Fruit fly (Drosophila melanogaster) whole organism, embryonic: Measurements from ENCODE around the gene RPA1.
A peak's percentile ranks its signal among the peaks of the same experiment; 100 is the strongest.

Experiments used
- Atf-2 ChIP-seq: fragments of 200-800 bp; sonication (Bioruptor generic); optimal IDR thresholded peaks from 2 replicates; lab custom pipeline; 2016; ENCODE audit warnings: missing biosample characterization, missing genetic modification characterization
- Blimp-1 ChIP-seq: fragments of 200-800 bp; sonication (Bioruptor generic); optimal IDR thresholded peaks from 3 replicates; lab custom pipeline; 2018; ENCODE audit warnings: missing biosample characterization, missing genetic modification characterization, mild to moderate bottlenecking, moderate library complexity, missing genetic modification reagents
- CG10147 ChIP-seq: fragments of 200-800 bp; sonication (Bioruptor generic); optimal IDR thresholded peaks from 2 replicates; lab custom pipeline; 2019; ENCODE audit warnings: missing biosample characterization, mild to moderate bottlenecking, missing genetic modification characterization, moderate library complexity
- CG10431 ChIP-seq: fragments of 200-800 bp; sonication (Bioruptor generic); optimal IDR thresholded peaks from 3 replicates; lab custom pipeline; 2018; ENCODE audit warnings: missing biosample characterization, mild to moderate bottlenecking, missing genetic modification characterization
- CG11695 ChIP-seq: fragments of 200-800 bp; sonication (Bioruptor generic); IDR thresholded peaks from 3 replicates; pipeline ENCODE4 v1.3.6; 2022; ENCODE audit warnings: missing biosample characterization, missing genetic modification characterization
- CG12071 ChIP-seq: fragments of 200-800 bp; sonication (Bioruptor generic); optimal IDR thresholded peaks from 3 replicates; lab custom pipeline; 2018; ENCODE audit warnings: missing biosample characterization, mild to moderate bottlenecking, missing genetic modification characterization
- CG12104 ChIP-seq: fragments of 200-800 bp; sonication (Bioruptor generic); optimal IDR thresholded peaks from 3 replicates; lab custom pipeline; 2016; ENCODE audit warnings: missing biosample characterization, missing genetic modification characterization
- CG14441 ChIP-seq: fragments of 200-800 bp; sonication (Bioruptor generic); IDR thresholded peaks from 2 replicates; pipeline ENCODE4 v1.3.6; 2022; ENCODE audit warnings: missing biosample characterization, missing genetic modification characterization
- CG14667 ChIP-seq: fragments of 200-800 bp; sonication (Bioruptor generic); IDR thresholded peaks from 2 replicates; pipeline ENCODE4 v1.3.6; 2022; ENCODE audit warnings: missing biosample characterization, missing genetic modification characterization
- CG15073 ChIP-seq: fragments of 200-800 bp; sonication (Bioruptor generic); optimal IDR thresholded peaks from 2 replicates; lab custom pipeline; 2016; ENCODE audit warnings: missing biosample characterization, missing genetic modification characterization
- CG16815 ChIP-seq: fragments of 200-800 bp; sonication (Bioruptor generic); optimal IDR thresholded peaks from 3 replicates; lab custom pipeline; 2017; ENCODE audit warnings: missing biosample characterization, mild to moderate bottlenecking, missing genetic modification characterization
- CG17328 ChIP-seq: fragments of 200-800 bp; sonication (Bioruptor generic); IDR thresholded peaks from 2 replicates; pipeline ENCODE4 v1.3.6; 2022; ENCODE audit warnings: missing biosample characterization, missing genetic modification characterization
- CG30403 ChIP-seq: fragments of 200-800 bp; sonication (Bioruptor generic); optimal IDR thresholded peaks from 3 replicates; lab custom pipeline; 2016; ENCODE audit warnings: missing biosample characterization, missing genetic modification characterization
- CG3065 ChIP-seq: fragments of 200-800 bp; sonication (Bioruptor generic); optimal IDR thresholded peaks from 2 replicates; lab custom pipeline; 2016; ENCODE audit warnings: missing biosample characterization, missing genetic modification characterization
- CG34224 ChIP-seq: fragments of 200-800 bp; sonication (Bioruptor generic); IDR thresholded peaks from 3 replicates; pipeline ENCODE4 v1.3.6; 2022; ENCODE audit warnings: missing biosample characterization, missing genetic modification characterization; ENCODE audit not compliant: partially characterized antibody
- CG3726 ChIP-seq: fragments of 200-800 bp; sonication (Bioruptor generic); IDR thresholded peaks from 3 replicates; pipeline ENCODE4, ENCODE4 v1.3.6; 2022; ENCODE audit warnings: missing biosample characterization, missing genetic modification characterization
- CG4328 ChIP-seq: fragments of 200-800 bp; sonication (Bioruptor generic); optimal IDR thresholded peaks from 3 replicates; lab custom pipeline; 2017; ENCODE audit warnings: missing biosample characterization, missing genetic modification reagents, missing genetic modification characterization
- CG4820 ChIP-seq: fragments of 200-800 bp; sonication (Bioruptor generic); optimal IDR thresholded peaks from 3 replicates; lab custom pipeline; 2016; ENCODE audit warnings: missing biosample characterization, missing genetic modification characterization
- CG7839 ChIP-seq: fragments of 200-800 bp; sonication (Bioruptor generic); optimal IDR thresholded peaks from 3 replicates; lab custom pipeline; 2018; ENCODE audit warnings: missing biosample characterization, mild to moderate bottlenecking, missing genetic modification characterization, moderate library complexity
- CG8281 ChIP-seq: fragments of 200-800 bp; sonication (Bioruptor generic); optimal IDR thresholded peaks from 2 replicates; lab custom pipeline; 2018; ENCODE audit warnings: missing biosample characterization, mild to moderate bottlenecking, missing genetic modification characterization, moderate library complexity
- CG9797 ChIP-seq: fragments of 200-800 bp; sonication (Bioruptor generic); optimal IDR thresholded peaks from 3 replicates; lab custom pipeline; 2018; ENCODE audit warnings: missing biosample characterization, mild to moderate bottlenecking, missing genetic modification characterization
- CG9817 ChIP-seq: fragments of 200-800 bp; sonication (Bioruptor generic); optimal IDR thresholded peaks from 2 replicates; lab custom pipeline; 2018; ENCODE audit warnings: missing biosample characterization, mild to moderate bottlenecking, missing genetic modification characterization, moderate library complexity
- Camta ChIP-seq: fragments of 200-800 bp; sonication (Bioruptor generic); optimal IDR thresholded peaks from 2 replicates; lab custom pipeline; 2016; ENCODE audit warnings: missing biosample characterization, missing genetic modification characterization
- Chrac-16 ChIP-seq: fragments of 200-800 bp; sonication (Bioruptor generic); optimal IDR thresholded peaks from 3 replicates; lab custom pipeline; 2016; ENCODE audit warnings: missing biosample characterization, missing genetic modification characterization
- Dbx ChIP-seq: fragments of 200-800 bp; sonication (Bioruptor generic); IDR thresholded peaks from 3 replicates; pipeline ENCODE4 v1.3.6; 2022; ENCODE audit warnings: missing biosample characterization, missing genetic modification characterization
- E2f1 ChIP-seq: fragments of 200-800 bp; sonication (Bioruptor generic); IDR thresholded peaks from 2 replicates; pipeline ENCODE4 v1.3.6; 2022; ENCODE audit warnings: missing biosample characterization, missing genetic modification characterization
- GATAe ChIP-seq: fragments of 200-800 bp; sonication (Bioruptor generic); conservative IDR thresholded peaks from 2 replicates; pipeline ENCODE4 v1.3.6; 2022; ENCODE audit warnings: missing biosample characterization, missing genetic modification characterization
- H15 ChIP-seq: fragments of 200-800 bp; sonication (Bioruptor generic); IDR thresholded peaks from 3 replicates; pipeline ENCODE4 v1.3.6; 2022; ENCODE audit warnings: missing biosample characterization, missing genetic modification characterization
- Hmx ChIP-seq: fragments of 200-800 bp; sonication (Bioruptor generic); optimal IDR thresholded peaks from 2 replicates; lab custom pipeline; 2016; ENCODE audit warnings: missing biosample characterization, missing genetic modification characterization
- MTF-1 ChIP-seq: fragments of 200-800 bp; sonication (Bioruptor generic); optimal IDR thresholded peaks from 2 replicates; lab custom pipeline; 2018; ENCODE audit warnings: missing biosample characterization, mild to moderate bottlenecking, missing genetic modification characterization, borderline replicate concordance
- Stat92E ChIP-seq, 3 experiments: fragments of >200 bp in 2 of 3; fragments of 200-800 bp in 1 of 3; sonication (Bioruptor generic) in 1 of 3; optimal IDR thresholded peaks; 2 replicates each; lab custom pipeline; 2017 to 2019; ENCODE audit warnings: missing biosample characterization in 3 of 3, missing genetic modification characterization in 3 of 3, mild to moderate bottlenecking in 1 of 3, moderate library complexity in 1 of 3
- TFAM ChIP-seq: fragments of 200-800 bp; sonication (Bioruptor generic); optimal IDR thresholded peaks from 2 replicates; lab custom pipeline; 2017; ENCODE audit warnings: missing biosample characterization, missing genetic modification characterization, inconsistent platforms
- Xbp1 ChIP-seq: fragments of 200-800 bp; sonication (Bioruptor generic); optimal IDR thresholded peaks from 3 replicates; lab custom pipeline; 2016; ENCODE audit warnings: missing biosample characterization, mild to moderate bottlenecking, missing genetic modification characterization
- br ChIP-seq: fragments of >200 bp; optimal IDR thresholded peaks from 2 replicates; lab custom pipeline; 2017
- cato ChIP-seq: fragments of 200-800 bp; sonication (Bioruptor generic); optimal IDR thresholded peaks from 2 replicates; lab custom pipeline; 2016; ENCODE audit warnings: missing biosample characterization, missing genetic modification characterization, borderline replicate concordance
- crol ChIP-seq: fragments of 200-800 bp; sonication (Bioruptor generic); IDR thresholded peaks from 2 replicates; pipeline ENCODE4 v1.3.6; 2022; ENCODE audit warnings: missing biosample characterization, missing genetic modification characterization
- dmrt11E ChIP-seq: fragments of 200-800 bp; sonication (Bioruptor generic); optimal IDR thresholded peaks from 3 replicates; lab custom pipeline; 2018; ENCODE audit warnings: missing biosample characterization, mild to moderate bottlenecking, missing genetic modification characterization, moderate library complexity
- eve ChIP-seq, 2 experiments: fragments of >200 bp; optimal IDR thresholded peaks; 2 replicates each; lab custom pipeline; 2017; ENCODE audit warnings: missing biosample characterization in 2 of 2, missing genetic modification characterization in 2 of 2
- gem ChIP-seq: fragments of 200-800 bp; sonication (Bioruptor generic); optimal IDR thresholded peaks from 2 replicates; lab custom pipeline; 2019; ENCODE audit warnings: missing biosample characterization, mild to moderate bottlenecking, missing genetic modification characterization, moderate library complexity
- hth ChIP-seq: fragments of >200 bp; optimal IDR thresholded peaks from 2 replicates; lab custom pipeline; 2017; ENCODE audit warnings: inconsistent platforms
- lola ChIP-seq, 3 experiments: fragments of >200 bp in 2 of 3; fragments of 200-800 bp in 1 of 3; sonication (Bioruptor generic) in 1 of 3; optimal IDR thresholded peaks; 2 replicates each; lab custom pipeline; 2017 to 2019; ENCODE audit warnings: missing biosample characterization in 3 of 3, missing genetic modification characterization in 3 of 3, mild to moderate bottlenecking in 1 of 3, moderate library complexity in 1 of 3
- onecut ChIP-seq: fragments of 200-800 bp; sonication (Bioruptor generic); IDR thresholded peaks from 2 replicates; pipeline ENCODE4 v1.3.6; 2022; ENCODE audit warnings: missing biosample characterization, missing genetic modification characterization
- pzg ChIP-seq: fragments of 200-800 bp; sonication (Bioruptor generic); optimal IDR thresholded peaks from 3 replicates; lab custom pipeline; 2018; ENCODE audit warnings: missing biosample characterization, mild to moderate bottlenecking, missing genetic modification characterization, moderate library complexity
- sens ChIP-seq: fragments of 200-800 bp; sonication (Bioruptor generic); peaks from one replicate; lab custom pipeline; 2016; ENCODE audit warnings: missing biosample characterization, missing genetic modification characterization
- so ChIP-seq: fragments of 200-800 bp; sonication (Bioruptor generic); IDR thresholded peaks from 3 replicates; pipeline ENCODE4 v1.3.6; 2022; ENCODE audit warnings: missing biosample characterization, missing genetic modification characterization
- ssp ChIP-seq: fragments of 200-800 bp; sonication (Bioruptor generic); IDR thresholded peaks from 2 replicates; pipeline ENCODE4 v1.3.6; 2022; ENCODE audit warnings: missing biosample characterization, missing genetic modification characterization
- vnd ChIP-seq: fragments of 200-800 bp; sonication (Bioruptor generic); IDR thresholded peaks from 3 replicates; pipeline ENCODE4 v1.3.6; 2022; ENCODE audit warnings: missing biosample characterization, missing genetic modification characterization; ENCODE audit not compliant: partially characterized antibody

The RPA1 gene

DNA sequence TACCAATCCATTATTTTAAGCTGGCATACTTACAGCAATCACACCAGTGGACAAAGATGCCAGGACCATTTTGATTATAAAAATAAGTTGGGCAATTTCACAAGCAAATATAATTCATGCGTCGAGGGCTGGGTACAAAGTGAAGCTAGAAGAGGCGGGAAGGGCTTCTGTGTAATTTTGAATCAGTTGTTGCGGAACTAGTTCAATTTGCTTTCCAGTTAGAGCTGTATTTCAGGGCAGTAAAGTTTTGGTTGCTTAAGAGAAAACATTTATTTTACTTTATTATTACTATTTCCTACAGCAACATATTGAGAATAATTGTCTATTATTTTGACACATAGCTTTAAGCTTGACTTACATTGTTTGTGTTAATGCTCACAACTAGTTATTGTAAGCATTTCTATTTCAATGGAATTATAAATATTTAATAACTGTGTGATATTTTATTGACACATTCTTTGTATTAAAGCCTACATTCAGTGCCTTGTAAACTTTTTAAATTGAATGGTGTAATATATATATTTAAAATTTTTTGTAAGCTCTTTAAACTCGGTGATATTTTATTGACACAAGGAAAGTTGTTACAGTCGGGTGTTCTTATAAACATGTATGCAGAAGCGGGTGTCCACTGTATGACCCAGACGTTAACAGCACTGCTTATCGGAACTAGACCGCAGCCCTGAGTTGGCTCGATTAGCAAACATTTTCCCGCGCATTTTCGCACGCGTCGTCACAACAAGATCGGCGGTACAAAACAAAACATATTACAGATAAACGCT lies at the start of gene RPA1, which contains the start of gene Mcm2 (continued):
- TF ChIP-seq Stat92E (GFP tag; optimal IDR thresholded peaks at IDR 0.05; lab: Kevin White, UChicago): no peak
- TF ChIP-seq pzg (GFP tag; lab: Kevin White, UChicago): peak; percentile 49
- TF ChIP-seq CG14667 (GFP tag; lab: Robert Waterston, UW): peak; percentile 81
- TF ChIP-seq CG12104 (GFP tag; lab: Kevin White, UChicago): peak; percentile 68
- no peak for TF ChIP-seq CG12071 (GFP tag; lab: Kevin White, UChicago)
- no peak for TF ChIP-seq vnd (GFP tag; lab: Robert Waterston, UW)
- no peak for TF ChIP-seq hth (lab: Kevin White, UChicago)
- no peak for TF ChIP-seq Camta
- TF ChIP-seq TFAM (GFP tag; lab: Kevin White, UChicago): no peak
- peak; percentile 50 for TF ChIP-seq CG8281
- TF ChIP-seq CG15073: peak; percentile 18
- peak; percentile 78 for TF ChIP-seq dmrt11E
- TF ChIP-seq gem (tag; lab: Kevin White, UChicago): peak; percentile 84
- no peak for TF ChIP-seq Atf-2
- TF ChIP-seq CG10431 (GFP tag; lab: Kevin White, UChicago): peak; percentile 45
- TF ChIP-seq E2f1: peak; percentile 93
- peak; percentile 50 for TF ChIP-seq Blimp-1 (GFP tag; lab: Kevin White, UChicago)
- TF ChIP-seq onecut (GFP tag; lab: Robert Waterston, UW): peak; percentile 44
- TF ChIP-seq GATAe (GFP tag; lab: Robert Waterston, UW): peak; percentile 33
- TF ChIP-seq cato: peak; percentile 47
- peak; percentile 41 for TF ChIP-seq CG17328 (GFP tag; lab: Robert Waterston, UW)
- peak; percentile 60; the same call in 1 of the 3 replicates for TF ChIP-seq CG11695 (GFP tag; lab: Robert Waterston, UW)
- TF ChIP-seq Dbx (GFP tag; lab: Robert Waterston, UW): peak; percentile 79
- TF ChIP-seq so (GFP tag; lab: Robert Waterston, UW): 0 out of 3 replicates have a peak, but pooled peaks have one; percentile 45
- TF ChIP-seq Hmx: no peak
- peak; percentile 70; the same call in 1 of the 3 replicates for TF ChIP-seq CG3726 (GFP tag; lab: Robert Waterston, UW)
- TF ChIP-seq CG9797: no peak
- TF ChIP-seq CG30403 (GFP tag; lab: Kevin White, UChicago): peak; percentile 90
- TF ChIP-seq lola (GFP tag; optimal IDR thresholded peaks at IDR 0.05; lab: Kevin White, UChicago): peak in 1 of 3 experiments; percentile 79
- TF ChIP-seq crol (GFP tag; lab: Robert Waterston, UW): no peak
- peak; percentile 68 for TF ChIP-seq CG10147 (GFP tag; lab: Kevin White, UChicago)
- TF ChIP-seq CG9817: peak; percentile 80
- TF ChIP-seq eve (GFP tag; optimal IDR thresholded peaks at IDR 0.05; lab: Kevin White, UChicago): no peak
- TF ChIP-seq CG16815 (GFP tag; lab: Kevin White, UChicago): peak; percentile 89
- peak; percentile 79; the same call in 2 of the 3 replicates for TF ChIP-seq H15
- peak; percentile 81 for TF ChIP-seq CG7839
- TF ChIP-seq CG14441 (GFP tag; lab: Robert Waterston, UW): peak; percentile 78
- TF ChIP-seq sens (GFP tag; lab: Kevin White, UChicago): peak; percentile 91
- TF ChIP-seq ssp (GFP tag; lab: Robert Waterston, UW): peak; percentile 71
- TF ChIP-seq Chrac-16 (GFP tag; lab: Kevin White, UChicago): peak; percentile 82
- peak; percentile 83 for TF ChIP-seq CG4328 (GFP tag; lab: Kevin White, UChicago)
- TF ChIP-seq Xbp1 (GFP tag; lab: Kevin White, UChicago): peak; percentile 88
- no peak for TF ChIP-seq CG34224 (GFP tag; lab: Robert Waterston, UW)
- no peak for TF ChIP-seq CG3065 (GFP tag; lab: Kevin White, UChicago)
- no peak for TF ChIP-seq br (lab: Kevin White, UChicago)
- TF ChIP-seq CG4820 (GFP tag; lab: Kevin White, UChicago): peak; percentile 74
- TF ChIP-seq MTF-1: peak; percentile 32
- TF ChIP-seq, all 482 proteins: peak for 323
